Worm (Caenorhabditis elegans): ENCODE measurements around the gene clec-258.

Gene clec-258

ce11 chrV:19794931-19795330, 6.7 kb downstream of the clec-258 start, which contains the start of gene M162.7:
TSS of gene M162.7 (minus strand) at chrV:19795031.
- TF ChIP-seq F52B5.7 (tag; optimal IDR thresholded peaks at IDR 0.05) (no peak), ztf-26 (tag; optimal IDR thresholded peaks at IDR 0.05) (no peak), dpl-1 (GFP tag; optimal IDR thresholded peaks at IDR 0.05) (no peak), C17E4.6 (GFP tag; IDR thresholded peaks at IDR 0.05) (no peak), ceh-58 (GFP tag; IDR thresholded peaks at IDR 0.05) (no peak), ZK185.1 (tag; optimal IDR thresholded peaks at IDR 0.05; ENCODE audit: poor library complexity, severe bottlenecking) (no peak), gei-17 (GFP tag; optimal IDR thresholded peaks at IDR 0.05) (no peak), hmg-1.2 (GFP tag; IDR thresholded peaks at IDR 0.05) (no peak)

- no peak for TF ChIP-seq snpc-1.1 (tag; optimal IDR thresholded peaks at IDR 0.05; ENCODE audit: insufficient read depth)
- TF ChIP-seq unc-62 (GFP tag; optimal IDR thresholded peaks at IDR 0.05), result no peak
- no peak for TF ChIP-seq madf-3 (GFP tag; IDR thresholded peaks at IDR 0.05)
- no peak for TF ChIP-seq dpl-1 (GFP tag; optimal IDR thresholded peaks at IDR 0.05)
- TF ChIP-seq lsy-27 (tag; optimal IDR thresholded peaks at IDR 0.05; ENCODE audit: borderline replicate concordance, insufficient read depth), result no peak
- TF ChIP-seq lag-1 (GFP tag; IDR thresholded peaks at IDR 0.05), result no peak
Measured at ce11 chrV:19801033-19801432, 12.8 kb downstream of the clec-258 start, which contains the start of gene Y116F11B.2. TSS of gene Y116F11B.2 (minus strand) at chrV:19801133.

ce11 chrV:19802797-19803196, 14.6 kb downstream of the clec-258 start:
- TF ChIP-seq atf-7 (tag; optimal IDR thresholded peaks at IDR 0.05) (no peak), dox-1 (GFP tag; IDR thresholded peaks at IDR 0.05) (no peak), efl-1 (GFP tag; optimal IDR thresholded peaks at IDR 0.05) (no peak), F39B2.1 (GFP tag; IDR thresholded peaks at IDR 0.05) (no peak), zim-3 (tag; optimal IDR thresholded peaks at IDR 0.05) (no peak), him-1 (tag; optimal IDR thresholded peaks at IDR 0.05) (no peak), F37B4.10 (GFP tag; IDR thresholded peaks at IDR 0.05) (no peak), sdz-38 (tag; optimal IDR thresholded peaks at IDR 0.05) (no peak), unc-62 (GFP tag; optimal IDR thresholded peaks at IDR 0.05) (no peak), zfh-2 (GFP tag; conservative IDR thresholded peaks at IDR 0.05) (no peak), die-1 (tag; optimal IDR thresholded peaks at IDR 0.05) (no peak), repo-1 (tag; optimal IDR thresholded peaks at IDR 0.05) (no peak), cebp-2 (GFP tag; IDR thresholded peaks at IDR 0.05) (no peak), Y56A3A.18 (GFP tag; IDR thresholded peaks at IDR 0.05) (no peak)

- TF ChIP-seq ama-1 (optimal IDR thresholded peaks at IDR 0.05) (no peak), ama-1 (GFP tag; optimal IDR thresholded peaks at IDR 0.05) (no peak), ets-4 (GFP tag; optimal IDR thresholded peaks at IDR 0.05) (no peak), gei-17 (GFP tag; optimal IDR thresholded peaks at IDR 0.05) (no peak), B0019.2 (GFP tag; conservative IDR thresholded peaks at IDR 0.05) (no peak), ceh-58 (GFP tag; IDR thresholded peaks at IDR 0.05) (no peak)
Measured at ce11 chrV:19805548-19805947, 17.3 kb downstream of the clec-258 start.

- no peak for TF ChIP-seq mcd-1 (GFP tag; IDR thresholded peaks at IDR 0.05)
- no peak for TF ChIP-seq let-526 (GFP tag; IDR thresholded peaks at IDR 0.05)
- no peak for TF ChIP-seq snpc-1.3 (tag; optimal IDR thresholded peaks at IDR 0.05; ENCODE audit: insufficient read depth)
- TF ChIP-seq bed-1 (GFP tag; IDR thresholded peaks at IDR 0.05), result no peak
- TF ChIP-seq attf-3 (GFP tag; conservative IDR thresholded peaks at IDR 0.05), result no peak
Measured at ce11 chrV:19814833-19815232, 26.6 kb downstream of the clec-258 start, which contains the start of gene daf-28. TSS of gene daf-28 (plus strand) at chrV:19815133.

Data from whole organism, young adult.